Worm (Caenorhabditis elegans): ENCODE results near the gene odd-1.

ce11 chrIII:7133559-7133958, 25.4 kb downstream of the odd-1 start, which contains the start of the genes pot-1 and ggtb-1:
- TF ChIP-seq flt-1 (GFP tag; IDR thresholded peaks at IDR 0.05): no peak
- no peak for TF ChIP-seq tab-1 (GFP tag; IDR thresholded peaks at IDR 0.05)
- TF ChIP-seq T22C8.4 (GFP tag; IDR thresholded peaks at IDR 0.05): no peak
- no peak for TF ChIP-seq klf-2 (GFP tag; conservative IDR thresholded peaks at IDR 0.05)
